Fruit fly (Drosophila melanogaster): ENCODE measurements around the gene CG18675.
A peak's percentile ranks its signal among the peaks of the same experiment; 100 is the strongest.

CG18675 gene

dm6 chr3L:4228187-4228836 is 54.6 kb downstream of the CG18675 start (continued):
- TF ChIP-seq CG6854 (GFP tag; optimal IDR thresholded peaks at IDR 0.05) (peak; percentile 89), acj6 (GFP tag; optimal IDR thresholded peaks at IDR 0.05) (peak; percentile 98), esn (GFP tag; optimal IDR thresholded peaks at IDR 0.05) (peak; percentile 98), Eip93F (GFP tag; optimal IDR thresholded peaks at IDR 0.05) (peak; percentile 88), CG11294 (GFP tag; IDR thresholded peaks at IDR 0.05) (peak; percentile 98), Blimp-1 (GFP tag; optimal IDR thresholded peaks at IDR 0.05) (peak; percentile 89), Hr4 (GFP tag; optimal IDR thresholded peaks at IDR 0.05) (peak; percentile 99), achi (GFP tag; optimal IDR thresholded peaks at IDR 0.05) (peak; percentile 98), CG6276 (GFP tag; optimal IDR thresholded peaks at IDR 0.05) (peak; percentile 99), topi (GFP tag; optimal IDR thresholded peaks at IDR 0.05) (peak; percentile 98), pdm3 (GFP tag; optimal IDR thresholded peaks at IDR 0.05) (peak; percentile 98), Gug (GFP tag; IDR thresholded peaks at IDR 0.05) (peak; percentile 99), ss (GFP tag; optimal IDR thresholded peaks at IDR 0.05) (peak; percentile 98 to 99), net (GFP tag; optimal IDR thresholded peaks at IDR 0.05) (peak; percentile 98), salr (GFP tag; optimal IDR thresholded peaks at IDR 0.05) (peak; percentile 96 to 98), cyc (GFP tag; optimal IDR thresholded peaks at IDR 0.05) (peak; percentile 97), fkh (GFP tag; optimal IDR thresholded peaks at IDR 0.05) (peak; percentile 61), CG10631 (GFP tag; optimal IDR thresholded peaks at IDR 0.05) (peak; percentile 99), CG34406 (GFP tag; optimal IDR thresholded peaks at IDR 0.05) (peak; percentile 97)

- TF ChIP-seq salr (GFP tag; optimal IDR thresholded peaks at IDR 0.05) (no peak), Eip78C (GFP tag) (peak; percentile 65), pdm3 (GFP tag; optimal IDR thresholded peaks at IDR 0.05) (no peak), CG10631 (GFP tag; optimal IDR thresholded peaks at IDR 0.05) (peak; percentile 1)
These were observed 55.8 kb downstream of the CG18675 start for dm6 chr3L:4229365-4229967.

dm6 chr3L:4230357-4230901 is 56.7 kb downstream of the CG18675 start:
- TF ChIP-seq CG11762 (GFP tag; optimal IDR thresholded peaks at IDR 0.05; ENCODE audit: insufficient read depth) (peak; percentile 91), achi (GFP tag; optimal IDR thresholded peaks at IDR 0.05) (peak; percentile 89), Ets21C (GFP tag; optimal IDR thresholded peaks at IDR 0.05) (no peak), Hr38 (GFP tag; optimal IDR thresholded peaks at IDR 0.05) (no peak), acj6 (GFP tag; optimal IDR thresholded peaks at IDR 0.05) (peak; percentile 90), Hr4 (GFP tag; optimal IDR thresholded peaks at IDR 0.05) (peak; percentile 97), CG3032 (tag; optimal IDR thresholded peaks at IDR 0.05) (peak; percentile 94), spab (GFP tag; optimal IDR thresholded peaks at IDR 0.05) (peak; percentile 93), CG9139 (GFP tag; optimal IDR thresholded peaks at IDR 0.05) (peak; percentile 87), Eip78C (GFP tag) (peak; percentile 97), CG7368 (GFP tag; optimal IDR thresholded peaks at IDR 0.05) (peak; percentile 88), Sox15 (GFP tag; optimal IDR thresholded peaks at IDR 0.05) (peak; percentile 81), CG16779 (tag; optimal IDR thresholded peaks at IDR 0.05) (peak; percentile 86), fd59A (GFP tag; optimal IDR thresholded peaks at IDR 0.05) (peak; percentile 93), CG31627 (GFP tag; optimal IDR thresholded peaks at IDR 0.05) (peak; percentile 52), CG15336 (GFP tag; IDR thresholded peaks at IDR 0.05) (peak; percentile 93), salr (GFP tag; optimal IDR thresholded peaks at IDR 0.05) (peak; percentile 86 to 92), CG34406 (GFP tag; optimal IDR thresholded peaks at IDR 0.05) (peak; percentile 81), net (GFP tag; optimal IDR thresholded peaks at IDR 0.05) (peak; percentile 89), Eip75B (GFP tag; optimal IDR thresholded peaks at IDR 0.05) (peak; percentile 93), CG8632 (GFP tag; optimal IDR thresholded peaks at IDR 0.05) (peak; percentile 82), pdm3 (GFP tag; optimal IDR thresholded peaks at IDR 0.05) (peak; percentile 93), CG11902 (GFP tag; optimal IDR thresholded peaks at IDR 0.05) (peak; percentile 79), CG6854 (GFP tag; optimal IDR thresholded peaks at IDR 0.05) (no peak), topi (GFP tag; optimal IDR thresholded peaks at IDR 0.05) (peak; percentile 72), svp (GFP tag) (peak; percentile 75), CG10631 (GFP tag; optimal IDR thresholded peaks at IDR 0.05) (peak; percentile 91), Met (GFP tag; optimal IDR thresholded peaks at IDR 0.05) (peak; percentile 66), CG32006 (GFP tag; optimal IDR thresholded peaks at IDR 0.05) (peak; percentile 97), Blimp-1 (GFP tag; optimal IDR thresholded peaks at IDR 0.05) (no peak), Sox14 (GFP tag; optimal IDR thresholded peaks at IDR 0.05) (peak; percentile 91), fkh (GFP tag; optimal IDR thresholded peaks at IDR 0.05) (peak; percentile 36), CG8119 (GFP tag; IDR thresholded peaks at IDR 0.05) (peak; percentile 96), Ets96B (tag; optimal IDR thresholded peaks at IDR 0.05) (peak; percentile 93), Hr39 (GFP tag; optimal IDR thresholded peaks at IDR 0.05) (peak; percentile 64), cyc (GFP tag; optimal IDR thresholded peaks at IDR 0.05) (peak; percentile 65), lz (GFP tag; optimal IDR thresholded peaks at IDR 0.05) (peak; percentile 54)
